Worm (Caenorhabditis elegans) whole organism, L4/young adult: Measurements from ENCODE around the gene srz-44.

Source experiments
- W03F9.2 ChIP-seq: fragments of 150-350 bp; optimal IDR thresholded peaks from 2 replicates; lab custom pipeline; 2014; ENCODE audit warnings: missing biosample characterization, missing genetic modification characterization
- him-1 ChIP-seq: sonication (generic microtip); optimal IDR thresholded peaks from 2 replicates; lab custom pipeline; 2016; ENCODE audit warnings: missing genotype, missing genetic modification reagents, missing genetic modification characterization, missing compliant biosample characterization

ce11 chrV:15625561-15625960 lies 13.2 kb downstream of the srz-44 start, which contains the start of gene C55A1.11:
- no peak for TF ChIP-seq him-1 (tag; lab: Kevin White, UChicago)
- no peak for TF ChIP-seq W03F9.2 (tag; lab: Kevin White, UChicago)
